Worm (Caenorhabditis elegans) whole organism, late embryonic: Measurements from ENCODE around the gene C45B2.2.

Experiments used
- C08G9.2 ChIP-seq: sonication (generic microtip); optimal IDR thresholded peaks from 2 replicates; lab custom pipeline; 2016; ENCODE audit warnings: mild to moderate bottlenecking, missing genetic modification characterization, moderate library complexity, missing compliant biosample characterization
- C38D4.7 ChIP-seq: fragments of 200-800 bp; sonication (Bioruptor generic); optimal IDR thresholded peaks from 2 replicates; lab custom pipeline; 2018; ENCODE audit warnings: mild to moderate bottlenecking, missing genetic modification characterization, moderate library complexity, missing compliant biosample characterization
- F13H6.1 ChIP-seq: sonication (generic microtip); optimal IDR thresholded peaks from 2 replicates; lab custom pipeline; 2016; ENCODE audit warnings: missing genetic modification characterization, missing compliant biosample characterization
- Y22D7AL.16 ChIP-seq: sonication (generic microtip); optimal IDR thresholded peaks from 2 replicates; lab custom pipeline; 2016; ENCODE audit warnings: missing genetic modification characterization, missing compliant biosample characterization
- ama-1 ChIP-seq: fragments of 150-350 bp; optimal IDR thresholded peaks from 2 replicates; lab custom pipeline; 2014
- ceh-14 ChIP-seq: sonication (generic microtip); optimal IDR thresholded peaks from 2 replicates; lab custom pipeline; 2016; ENCODE audit warnings: missing genotype, missing genetic modification characterization, missing compliant biosample characterization
- ceh-18 ChIP-seq: sonication (generic microtip); optimal IDR thresholded peaks from 2 replicates; lab custom pipeline; 2016; ENCODE audit warnings: missing genetic modification characterization, missing compliant biosample characterization
- ceh-19 ChIP-seq: fragments of 200-800 bp; sonication (Bioruptor generic); optimal IDR thresholded peaks from 2 replicates; lab custom pipeline; 2018; ENCODE audit warnings: mild to moderate bottlenecking, missing genetic modification characterization, missing compliant biosample characterization
- ceh-22 ChIP-seq: sonication (generic microtip); optimal IDR thresholded peaks from 2 replicates; lab custom pipeline; 2017; ENCODE audit warnings: missing biosample characterization, missing genetic modification characterization
- ceh-30 ChIP-seq: fragments of 150-350 bp; optimal IDR thresholded peaks from 2 replicates; lab custom pipeline; 2014; ENCODE audit warnings: missing biosample characterization, missing genetic modification characterization
- ceh-6 ChIP-seq: fragments of 200-800 bp; sonication (Bioruptor generic); optimal IDR thresholded peaks from 2 replicates; lab custom pipeline; 2018; ENCODE audit warnings: mild to moderate bottlenecking, missing genetic modification characterization, missing compliant biosample characterization
- ceh-9 ChIP-seq: sonication (generic microtip); optimal IDR thresholded peaks from 2 replicates; lab custom pipeline; 2016; ENCODE audit warnings: mild to moderate bottlenecking, missing genetic modification characterization, inconsistent platforms, missing compliant biosample characterization
- dve-1 ChIP-seq: sonication (generic microtip); optimal IDR thresholded peaks from 2 replicates; lab custom pipeline; 2017; ENCODE audit warnings: antibody characterized with exemption, mild to moderate bottlenecking, missing genetic modification characterization, missing compliant biosample characterization
- elt-2 ChIP-seq: sonication (generic microtip); optimal IDR thresholded peaks from 2 replicates; lab custom pipeline; 2016; ENCODE audit warnings: missing genetic modification reagents, missing genetic modification characterization, missing compliant biosample characterization
- eyg-1 ChIP-seq: sonication (generic microtip); optimal IDR thresholded peaks from 2 replicates; lab custom pipeline; 2016; ENCODE audit warnings: missing genotype, missing genetic modification characterization, missing compliant biosample characterization
- fkh-10 ChIP-seq: fragments of 150-350 bp; optimal IDR thresholded peaks from 2 replicates; lab custom pipeline; 2014; ENCODE audit warnings: missing biosample characterization, missing genetic modification reagents, missing genetic modification characterization
- fkh-6 ChIP-seq: sonication (generic microtip); optimal IDR thresholded peaks from 2 replicates; lab custom pipeline; 2016; ENCODE audit warnings: missing genetic modification characterization, missing compliant biosample characterization
- gmeb-2 ChIP-seq: sonication (generic microtip); optimal IDR thresholded peaks from 2 replicates; lab custom pipeline; 2016; ENCODE audit warnings: missing genetic modification characterization, inconsistent platforms, missing compliant biosample characterization
- hlh-13 ChIP-seq: fragments of 200-800 bp; sonication (Bioruptor generic); optimal IDR thresholded peaks from 2 replicates; lab custom pipeline; 2018; ENCODE audit warnings: mild to moderate bottlenecking, missing genetic modification characterization, missing compliant biosample characterization
- hlh-15 ChIP-seq: sonication (generic microtip); optimal IDR thresholded peaks from 2 replicates; lab custom pipeline; 2016; ENCODE audit warnings: missing genetic modification characterization, missing compliant biosample characterization
- hlh-8 ChIP-seq: sonication (generic microtip); optimal IDR thresholded peaks from 2 replicates; lab custom pipeline; 2016; ENCODE audit warnings: missing genotype, missing genetic modification characterization, missing compliant biosample characterization
- lim-6 ChIP-seq: sonication (generic microtip); optimal IDR thresholded peaks from 2 replicates; lab custom pipeline; 2016; ENCODE audit warnings: missing genetic modification characterization, missing compliant biosample characterization
- lin-11 ChIP-seq: fragments of 200-800 bp; sonication (Bioruptor generic); optimal IDR thresholded peaks from 2 replicates; lab custom pipeline; 2018; ENCODE audit warnings: mild to moderate bottlenecking, missing genetic modification characterization, missing compliant biosample characterization
- madf-2 ChIP-seq: sonication (generic microtip); optimal IDR thresholded peaks from 2 replicates; lab custom pipeline; 2017; ENCODE audit warnings: missing genetic modification characterization, missing compliant biosample characterization
- nfya-1 ChIP-seq: sonication (generic microtip); optimal IDR thresholded peaks from 2 replicates; lab custom pipeline; 2017; ENCODE audit warnings: missing genetic modification characterization, mild to moderate bottlenecking, missing compliant biosample characterization, antibody characterized with exemption, moderate library complexity
- nhr-11 ChIP-seq: fragments of 150-350 bp; optimal IDR thresholded peaks from 2 replicates; lab custom pipeline; 2014; ENCODE audit warnings: missing biosample characterization, missing genetic modification characterization
- npax-4 ChIP-seq: sonication (generic microtip); optimal IDR thresholded peaks from 2 replicates; lab custom pipeline; 2016; ENCODE audit warnings: missing genetic modification characterization, missing compliant biosample characterization
- pat-9 ChIP-seq: fragments of 200-800 bp; sonication (Bioruptor generic); optimal IDR thresholded peaks from 2 replicates; lab custom pipeline; 2018; ENCODE audit warnings: mild to moderate bottlenecking, missing genetic modification characterization, moderate library complexity, missing compliant biosample characterization
- pax-1 ChIP-seq: fragments of 150-350 bp; optimal IDR thresholded peaks from 2 replicates; lab custom pipeline; 2014; ENCODE audit warnings: missing biosample characterization, missing genetic modification characterization
- pros-1 ChIP-seq: fragments of 150-350 bp; optimal IDR thresholded peaks from 2 replicates; lab custom pipeline; 2014; ENCODE audit warnings: missing biosample characterization, missing genetic modification reagents, missing genetic modification characterization
- ref-2 ChIP-seq: sonication (generic microtip); optimal IDR thresholded peaks from 2 replicates; lab custom pipeline; 2016; ENCODE audit warnings: missing genetic modification characterization, missing compliant biosample characterization
- rnt-1 ChIP-seq: sonication (generic microtip); optimal IDR thresholded peaks from 2 replicates; lab custom pipeline; 2016; ENCODE audit warnings: missing genetic modification characterization, missing compliant biosample characterization
- syd-9 ChIP-seq: sonication (generic microtip); optimal IDR thresholded peaks from 2 replicates; lab custom pipeline; 2016; ENCODE audit warnings: mild to moderate bottlenecking, missing genetic modification characterization, moderate library complexity, missing compliant biosample characterization
- ttx-3 ChIP-seq: sonication (generic microtip); optimal IDR thresholded peaks from 2 replicates; lab custom pipeline; 2016; ENCODE audit warnings: missing genetic modification reagents, missing genetic modification characterization, missing compliant biosample characterization
- unc-42 ChIP-seq: sonication (generic microtip); optimal IDR thresholded peaks from 2 replicates; lab custom pipeline; 2016; ENCODE audit warnings: missing genotype, missing genetic modification characterization, missing compliant biosample characterization
- unc-55 ChIP-seq: sonication (generic microtip); optimal IDR thresholded peaks from 2 replicates; lab custom pipeline; 2017; ENCODE audit warnings: missing biosample characterization, missing genetic modification reagents, missing genetic modification characterization
- unc-86 ChIP-seq: sonication (generic microtip); optimal IDR thresholded peaks from 2 replicates; lab custom pipeline; 2016; ENCODE audit warnings: missing genetic modification characterization, missing compliant biosample characterization
- zip-5 ChIP-seq: sonication (generic microtip); optimal IDR thresholded peaks from 2 replicates; lab custom pipeline; 2016; ENCODE audit warnings: missing genetic modification characterization, missing compliant biosample characterization
- ztf-16 ChIP-seq: sonication (generic microtip); optimal IDR thresholded peaks from 2 replicates; lab custom pipeline; 2017; ENCODE audit warnings: missing genetic modification characterization, missing compliant biosample characterization

The C45B2.2 gene

DNA sequence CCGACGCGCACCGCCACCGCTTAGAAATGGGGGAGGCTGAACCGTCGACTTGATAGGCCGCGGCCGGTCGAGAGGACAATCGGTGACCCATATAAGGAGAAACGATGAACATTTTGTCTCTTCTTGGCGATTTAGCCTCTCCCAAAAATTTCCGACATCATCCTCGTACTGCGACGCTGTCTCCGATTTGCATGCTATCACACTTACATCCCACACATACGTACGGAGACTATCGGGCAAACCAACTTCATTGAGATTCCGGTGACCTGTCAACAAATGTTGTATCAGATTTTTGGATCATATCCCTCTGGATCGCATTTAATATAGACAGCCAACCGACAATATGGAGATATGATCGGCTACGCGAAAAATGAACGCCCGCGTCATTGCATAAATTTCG is 17.9 kb upstream of the C45B2.2 start:
- TF ChIP-seq ttx-3 (no peak), ref-2 (tag; lab: Kevin White, UChicago) (peak; percentile 35)

DNA sequence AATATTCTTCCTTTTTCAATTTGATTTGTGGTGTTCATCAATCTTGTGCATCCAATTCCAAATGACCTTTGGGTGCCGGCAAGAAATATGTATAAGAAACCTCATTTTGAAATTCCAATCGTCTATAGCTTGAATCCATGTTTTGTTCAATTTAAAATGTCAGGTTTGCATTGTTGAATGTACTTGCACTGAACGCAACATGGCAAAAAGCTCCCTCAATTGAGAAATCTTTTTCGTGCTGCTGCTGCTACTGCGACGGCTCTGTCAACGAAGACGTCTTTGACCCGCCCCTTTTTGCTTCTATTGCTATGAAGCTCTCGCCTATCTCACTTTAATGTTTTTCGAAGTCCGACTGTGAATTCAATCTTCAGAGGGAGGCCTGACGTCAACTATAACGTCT is 9.3 kb upstream of the C45B2.2 start, which contains the start of gene lgc-58:
Gene lgc-58, plus strand, starts transcription at position 301 of the 400 bp plus-strand sequence.
- TF ChIP-seq ref-2 (tag; lab: Kevin White, UChicago), result no peak
- no peak for TF ChIP-seq eyg-1 (tag; lab: Kevin White, UChicago)
- TF ChIP-seq hlh-15, result no peak
- no peak for TF ChIP-seq ceh-30 (tag; lab: Kevin White, UChicago)
- TF ChIP-seq zip-5, result no peak
- no peak for TF ChIP-seq gmeb-2
- TF ChIP-seq dve-1 (tag; lab: Kevin White, UChicago), result no peak
- no peak for TF ChIP-seq unc-55 (GFP tag; lab: Kevin White, UChicago)

DNA sequence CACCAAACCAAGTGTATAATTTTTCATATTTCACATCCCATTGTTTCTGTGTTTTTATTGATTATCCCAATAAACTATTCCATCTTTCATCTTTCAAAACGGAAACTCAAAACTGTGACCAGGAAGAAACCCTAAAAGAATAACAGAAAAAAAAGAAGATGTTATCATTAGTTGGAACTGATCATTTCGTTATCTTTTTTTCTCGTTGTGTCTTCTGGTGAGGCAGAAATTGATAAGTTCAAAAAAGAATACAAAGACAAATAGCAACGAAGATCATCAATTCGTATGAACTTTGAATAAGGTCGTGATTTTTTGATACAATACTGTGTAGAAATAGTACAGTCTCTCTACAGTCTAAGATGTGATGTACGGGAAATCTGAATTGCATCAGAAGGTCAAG is 2.7 kb upstream of the C45B2.2 start:
- TF ChIP-seq ceh-14 (tag; lab: Kevin White, UChicago), result no peak
- peak; percentile 28 for TF ChIP-seq elt-2 (tag; lab: Kevin White, UChicago)

DNA sequence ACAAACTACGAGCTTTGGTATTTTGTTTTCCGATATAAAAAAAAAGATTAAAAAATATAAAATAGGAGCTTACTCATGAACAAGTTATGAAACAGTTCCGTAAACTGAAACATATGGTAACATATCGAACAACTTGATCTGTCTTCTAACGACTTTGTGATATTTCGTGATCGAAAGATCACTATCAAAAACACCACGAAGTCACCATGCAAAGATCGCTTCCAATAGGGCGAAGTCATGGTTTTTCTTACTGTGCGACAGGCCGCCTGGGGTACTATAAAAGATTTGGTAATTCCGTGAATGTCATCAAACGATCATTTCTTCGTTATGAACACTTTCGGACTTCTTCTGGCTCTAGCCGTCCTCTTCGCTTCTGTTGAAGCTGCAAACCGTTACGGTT is 1.9 kb upstream of the C45B2.2 start, which contains the start of gene C45B2.3:
Gene C45B2.3, plus strand, starts transcription at position 301 of the 400 bp plus-strand sequence.
- TF ChIP-seq ceh-18 (tag; lab: Kevin White, UChicago) (no peak), ztf-16 (no peak), hlh-13 (GFP tag; lab: Kevin White, UChicago) (no peak), Y22D7AL.16 (tag; lab: Kevin White, UChicago) (no peak), F13H6.1 (tag; lab: Kevin White, UChicago) (no peak), gmeb-2 (no peak), lin-11 (tag; lab: Kevin White, UChicago) (no peak), madf-2 (tag; lab: Kevin White, UChicago) (no peak), fkh-10 (no peak), hlh-8 (no peak), ceh-22 (tag; lab: Kevin White, UChicago) (no peak), zip-5 (no peak), pat-9 (tag; lab: Kevin White, UChicago) (no peak), unc-86 (no peak), eyg-1 (tag; lab: Kevin White, UChicago) (no peak), unc-55 (GFP tag; lab: Kevin White, UChicago) (no peak)
- TF ChIP-seq, all 69 proteins: peak for 0

DNA sequence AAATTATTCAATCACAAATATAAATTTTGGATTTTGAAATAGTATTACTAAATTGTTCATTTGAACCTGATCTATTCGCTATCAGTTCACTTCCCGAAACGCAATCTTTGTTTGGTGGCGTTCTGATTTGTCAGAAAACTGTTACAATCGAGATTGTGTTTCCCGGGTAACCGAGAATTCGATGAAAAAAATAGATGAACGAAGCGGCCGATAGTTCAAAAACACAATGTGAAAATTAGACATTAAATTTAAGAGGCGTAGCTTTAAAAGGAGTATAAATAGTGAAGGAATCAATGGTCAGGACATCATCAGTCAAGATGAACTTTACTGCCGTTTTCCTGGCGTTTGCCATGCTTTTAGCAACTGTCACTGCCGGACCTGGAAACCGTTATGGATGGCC is 1.3 kb downstream of the C45B2.2 start, which contains the start of gene C45B2.1:
Gene C45B2.1, plus strand, starts transcription at position 301 of the 400 bp plus-strand sequence.
- no peak for TF ChIP-seq ceh-9 (tag; lab: Kevin White, UChicago)
- no peak for TF ChIP-seq madf-2 (tag; lab: Kevin White, UChicago)
- TF ChIP-seq pax-1, result no peak
- TF ChIP-seq nhr-11, result no peak
- no peak for TF ChIP-seq ceh-19 (GFP tag; lab: Kevin White, UChicago)
- no peak for TF ChIP-seq unc-55 (GFP tag; lab: Kevin White, UChicago)
- no peak for TF ChIP-seq rnt-1 (tag; lab: Kevin White, UChicago)
- no peak for TF ChIP-seq syd-9 (tag; lab: Kevin White, UChicago)
- no peak for TF ChIP-seq ceh-6
- no peak for TF ChIP-seq hlh-13 (GFP tag; lab: Kevin White, UChicago)
- no peak for TF ChIP-seq fkh-6 (tag; lab: Kevin White, UChicago)
- TF ChIP-seq ama-1 (lab: Kevin White, UChicago), result no peak
- TF ChIP-seq npax-4 (tag; lab: Kevin White, UChicago), result no peak
- TF ChIP-seq pros-1 (tag; lab: Kevin White, UChicago), result no peak
- no peak for TF ChIP-seq hlh-15
- TF ChIP-seq pat-9 (tag; lab: Kevin White, UChicago), result no peak
- no peak for TF ChIP-seq zip-5

DNA sequence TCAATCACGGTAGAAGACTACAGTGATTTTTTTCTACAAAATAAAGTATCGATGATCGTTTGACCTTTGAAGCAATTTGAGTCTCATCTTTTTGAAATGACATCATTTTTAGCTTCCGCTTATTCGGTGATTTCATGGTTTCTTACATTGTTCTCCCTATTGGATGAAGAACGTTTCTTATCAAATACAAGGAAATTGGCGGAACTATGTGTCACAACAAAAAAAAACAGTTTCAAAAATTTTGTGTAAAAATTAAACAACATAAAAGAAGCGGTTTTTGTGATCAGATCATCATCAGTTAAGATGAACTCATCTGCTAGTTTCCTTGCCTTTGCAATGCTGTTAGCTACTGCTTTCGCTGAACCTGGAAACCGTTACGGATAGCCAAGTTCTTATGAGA is 3.1 kb downstream of the C45B2.2 start, which contains the start of gene C45B2.8:
Gene C45B2.8, plus strand, starts transcription at position 301 of the 400 bp plus-strand sequence.
- TF ChIP-seq lim-6 (tag; lab: Kevin White, UChicago), result no peak
- TF ChIP-seq nfya-1, result no peak
- no peak for TF ChIP-seq Y22D7AL.16 (tag; lab: Kevin White, UChicago)
- TF ChIP-seq C08G9.2 (tag; lab: Kevin White, UChicago), result no peak
- no peak for TF ChIP-seq C38D4.7 (GFP tag; lab: Kevin White, UChicago)
- no peak for TF ChIP-seq unc-42 (tag; lab: Kevin White, UChicago)
- TF ChIP-seq, all 69 proteins: peak for 0
